Worm (Caenorhabditis elegans): ENCODE data around the gene F56H9.9.

DNA sequence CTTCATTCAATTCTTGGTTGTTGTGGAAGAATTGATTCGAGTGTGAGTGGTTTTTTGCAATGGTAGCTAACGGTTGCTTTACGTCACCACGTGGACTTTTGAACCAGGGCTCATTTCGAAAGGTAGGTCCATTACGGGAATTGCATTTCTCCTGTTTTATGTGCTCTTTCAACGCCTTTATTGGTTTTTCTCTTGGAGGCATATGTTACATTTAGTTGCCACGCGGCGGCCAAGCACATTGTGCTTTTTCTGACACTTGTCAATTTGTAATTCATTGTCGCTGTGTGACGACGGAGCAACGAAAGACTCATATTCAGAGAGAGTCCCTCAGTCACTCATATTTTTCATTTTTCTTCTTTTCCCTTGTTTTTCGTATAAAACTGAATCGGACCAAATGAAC is 39.5 kb downstream of the F56H9.9 start:
- TF ChIP-seq nhr-12 (tag; optimal IDR thresholded peaks at IDR 0.05) (no peak), ztf-11 (tag; optimal IDR thresholded peaks at IDR 0.05) (no peak), ham-2 (GFP tag; optimal IDR thresholded peaks at IDR 0.05) (no peak), pha-4 (tag; optimal IDR thresholded peaks at IDR 0.05) (no peak), flh-1 (GFP tag; optimal IDR thresholded peaks at IDR 0.05) (no peak)
